Fruit fly (Drosophila melanogaster): ENCODE results near the gene rhea.

rhea gene

DNA sequence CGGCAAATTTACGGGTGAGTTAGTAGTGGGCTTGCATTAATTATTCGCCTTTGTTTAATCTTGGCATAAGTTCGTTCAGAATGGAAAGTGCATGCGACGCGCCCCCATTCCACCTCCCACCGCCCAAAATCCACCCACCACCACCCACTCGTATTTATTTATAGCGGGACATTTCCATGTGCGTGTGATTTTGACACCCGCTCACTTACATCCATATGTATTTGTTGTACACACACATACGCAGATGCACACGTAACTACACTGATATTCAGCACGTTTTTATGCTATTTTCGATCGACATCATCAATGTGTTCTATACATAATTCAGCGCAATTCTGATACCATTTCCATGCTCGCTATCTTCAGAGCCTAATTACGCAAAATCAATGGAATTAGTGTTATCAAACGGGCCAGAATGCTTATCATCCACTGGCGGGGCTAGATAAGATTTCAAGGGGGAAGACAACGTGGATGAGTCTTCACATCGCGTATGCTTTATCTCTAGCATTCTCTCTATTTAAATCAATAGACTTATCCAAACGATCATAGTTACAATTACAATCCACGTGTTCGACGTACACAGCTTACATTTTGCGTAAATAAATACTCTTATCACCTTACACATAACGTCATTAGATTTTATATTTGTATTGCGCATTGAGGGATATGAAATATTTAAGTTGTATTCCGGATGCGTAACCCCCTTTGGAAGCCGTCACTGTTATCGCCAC, 18.9 kb upstream of the rhea start:
- no peak for TF ChIP-seq Dll (optimal IDR thresholded peaks at IDR 0.05)
- TF ChIP-seq usp (GFP tag; optimal IDR thresholded peaks at IDR 0.05): no peak
- no peak for TF ChIP-seq CG8478 (optimal IDR thresholded peaks at IDR 0.05)
- no peak for TF ChIP-seq EcR (GFP tag; optimal IDR thresholded peaks at IDR 0.05)
- TF ChIP-seq pan (optimal IDR thresholded peaks at IDR 0.05): no peak
- TF ChIP-seq psq (optimal IDR thresholded peaks at IDR 0.05): no peak

DNA sequence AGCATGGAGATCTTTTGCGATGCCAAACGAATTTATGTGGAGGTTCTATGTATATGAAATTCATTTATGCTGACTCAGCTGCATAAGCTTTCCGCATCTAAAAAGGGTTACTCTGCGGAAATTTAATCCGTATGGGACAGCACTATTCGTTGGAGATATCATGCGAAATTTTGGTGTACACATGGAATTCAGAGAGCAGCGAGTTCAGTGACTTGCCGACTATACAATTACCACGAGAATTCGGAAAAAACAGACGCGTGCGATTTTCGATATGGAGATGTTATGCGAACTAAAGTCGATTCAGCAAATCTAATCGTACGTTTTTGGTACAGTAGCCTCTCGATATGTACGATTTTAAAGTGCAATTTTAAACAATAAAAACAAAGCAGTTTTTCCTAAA, 17.0 kb upstream of the rhea start:
- TF ChIP-seq usp (GFP tag; optimal IDR thresholded peaks at IDR 0.05) (no peak), psq (optimal IDR thresholded peaks at IDR 0.05) (no peak), Dll (optimal IDR thresholded peaks at IDR 0.05) (no peak), pan (optimal IDR thresholded peaks at IDR 0.05) (no peak), CG8478 (optimal IDR thresholded peaks at IDR 0.05) (no peak), EcR (GFP tag; optimal IDR thresholded peaks at IDR 0.05) (no peak)

DNA sequence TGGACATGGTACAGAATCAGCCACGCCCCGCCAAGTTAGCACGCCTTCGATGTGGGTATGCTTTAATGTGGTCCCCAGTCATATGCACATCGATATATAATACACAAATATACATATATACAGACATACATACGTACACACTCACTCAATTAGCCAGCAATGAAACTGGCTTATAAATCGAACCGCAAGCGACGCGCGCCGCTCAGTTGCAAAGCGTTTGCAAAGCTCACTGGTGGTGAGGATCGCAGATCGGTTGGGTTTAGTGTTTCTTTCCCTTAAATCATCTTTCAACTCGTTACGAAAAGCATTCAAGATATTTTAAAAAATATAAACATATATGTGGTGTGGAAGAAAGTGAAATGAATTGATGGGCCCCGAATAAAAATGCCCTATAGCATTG, 16.3 kb upstream of the rhea start:
- TF ChIP-seq EcR (GFP tag; optimal IDR thresholded peaks at IDR 0.05) (no peak), Dll (optimal IDR thresholded peaks at IDR 0.05) (no peak), pan (optimal IDR thresholded peaks at IDR 0.05) (no peak), CG8478 (optimal IDR thresholded peaks at IDR 0.05) (no peak), usp (GFP tag; optimal IDR thresholded peaks at IDR 0.05) (no peak), psq (optimal IDR thresholded peaks at IDR 0.05) (no peak)

DNA sequence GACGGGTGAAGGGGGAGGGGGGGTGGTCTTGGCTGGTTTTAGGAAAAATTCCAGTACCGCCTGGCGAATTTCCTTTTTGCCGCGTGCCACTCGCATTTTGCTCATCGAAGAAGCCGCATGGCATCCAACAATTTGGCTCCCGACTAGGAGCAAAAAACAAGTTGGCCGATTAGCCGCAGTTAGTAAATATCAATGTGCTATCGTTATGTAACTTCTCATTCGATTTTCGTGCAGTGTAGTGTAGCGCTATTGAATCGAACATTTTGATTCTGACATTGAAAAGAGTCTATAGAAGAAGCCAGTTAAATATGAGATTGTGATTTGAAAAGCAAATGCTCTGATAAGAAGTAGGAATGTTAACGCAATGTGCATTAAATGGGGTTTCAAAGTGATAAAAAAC, 15.1 kb upstream of the rhea start:
- no peak for TF ChIP-seq EcR (GFP tag; optimal IDR thresholded peaks at IDR 0.05)
- no peak for TF ChIP-seq usp (GFP tag; optimal IDR thresholded peaks at IDR 0.05)
- TF ChIP-seq Dll (optimal IDR thresholded peaks at IDR 0.05): no peak
- no peak for TF ChIP-seq CG8478 (optimal IDR thresholded peaks at IDR 0.05)
- no peak for TF ChIP-seq psq (optimal IDR thresholded peaks at IDR 0.05)

DNA sequence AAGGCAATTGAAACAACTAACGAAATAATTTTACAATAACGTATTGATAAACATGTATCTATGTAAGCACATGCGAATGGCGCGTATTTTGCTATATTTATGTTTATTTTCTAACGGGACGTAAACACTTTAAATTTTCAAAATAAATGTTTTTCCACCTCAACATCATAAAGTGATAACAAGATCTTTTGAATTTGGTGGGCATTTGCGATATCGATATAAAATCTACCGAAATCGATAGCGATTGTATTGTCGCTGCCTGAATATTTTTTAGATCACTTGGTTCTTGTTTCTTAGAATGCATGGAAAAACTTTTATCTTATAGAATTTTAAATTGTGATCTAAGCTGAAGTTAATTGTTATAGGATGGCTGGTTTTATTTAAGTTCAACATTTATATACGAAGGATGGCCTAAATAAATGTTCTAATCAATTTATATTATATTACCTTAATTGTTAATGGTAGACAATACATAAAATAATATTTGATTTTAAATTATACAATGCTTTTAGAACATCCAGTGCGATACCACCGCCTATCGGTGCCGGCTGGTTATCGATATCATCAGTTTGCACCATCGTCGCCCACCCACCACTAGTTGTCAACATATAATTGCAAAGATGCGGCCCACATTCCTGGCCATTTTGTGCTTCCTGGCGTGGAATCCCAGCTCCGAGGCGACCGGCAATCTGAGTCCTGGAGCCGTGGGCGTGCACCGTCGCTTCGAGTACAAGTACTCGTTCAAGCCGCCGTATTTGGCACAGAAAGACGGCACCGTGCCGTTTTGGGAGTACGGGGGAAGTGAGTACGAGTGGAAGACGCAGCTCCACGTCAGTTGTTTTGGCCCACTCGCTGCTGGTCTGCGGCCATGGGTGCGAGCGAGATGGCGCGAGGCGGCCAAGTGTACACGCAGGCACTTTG, 10.2 kb upstream of the rhea start, which contains the start of gene ergic53:
ergic53 (plus strand) TSS at position 592 of the 921 bp plus-strand sequence.
- TF ChIP-seq CG8478 (optimal IDR thresholded peaks at IDR 0.05): no peak
- no peak for TF ChIP-seq Dll (optimal IDR thresholded peaks at IDR 0.05)
- no peak for TF ChIP-seq usp (GFP tag; optimal IDR thresholded peaks at IDR 0.05)
- no peak for TF ChIP-seq EcR (GFP tag; optimal IDR thresholded peaks at IDR 0.05)
- no peak for TF ChIP-seq psq (optimal IDR thresholded peaks at IDR 0.05)
- no peak for TF ChIP-seq pan (optimal IDR thresholded peaks at IDR 0.05)

DNA sequence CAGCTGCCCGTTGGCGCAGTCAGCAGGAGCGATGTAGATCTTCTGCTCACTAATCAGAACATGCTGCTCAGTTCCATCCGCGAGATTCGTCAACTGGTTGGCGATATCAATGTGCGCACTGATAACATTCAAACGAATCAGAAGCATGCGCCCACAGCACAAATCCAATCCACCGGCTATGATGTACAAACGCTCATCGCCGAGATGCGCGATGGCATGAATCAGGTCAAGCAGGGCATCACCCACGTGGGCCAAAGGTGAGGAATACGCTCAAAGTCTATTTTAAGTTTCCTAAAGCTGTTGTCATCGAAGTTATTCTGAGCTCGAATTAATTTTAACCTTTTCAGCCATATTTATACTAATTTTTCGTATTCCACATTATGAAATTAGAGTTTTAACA, 8.4 kb upstream of the rhea start:
- TF ChIP-seq usp (GFP tag; optimal IDR thresholded peaks at IDR 0.05): no peak
- no peak for TF ChIP-seq CG8478 (optimal IDR thresholded peaks at IDR 0.05)
- TF ChIP-seq psq (optimal IDR thresholded peaks at IDR 0.05): no peak
- no peak for TF ChIP-seq EcR (GFP tag; optimal IDR thresholded peaks at IDR 0.05)
- no peak for TF ChIP-seq Dll (optimal IDR thresholded peaks at IDR 0.05)
- TF ChIP-seq pan (optimal IDR thresholded peaks at IDR 0.05): no peak

DNA sequence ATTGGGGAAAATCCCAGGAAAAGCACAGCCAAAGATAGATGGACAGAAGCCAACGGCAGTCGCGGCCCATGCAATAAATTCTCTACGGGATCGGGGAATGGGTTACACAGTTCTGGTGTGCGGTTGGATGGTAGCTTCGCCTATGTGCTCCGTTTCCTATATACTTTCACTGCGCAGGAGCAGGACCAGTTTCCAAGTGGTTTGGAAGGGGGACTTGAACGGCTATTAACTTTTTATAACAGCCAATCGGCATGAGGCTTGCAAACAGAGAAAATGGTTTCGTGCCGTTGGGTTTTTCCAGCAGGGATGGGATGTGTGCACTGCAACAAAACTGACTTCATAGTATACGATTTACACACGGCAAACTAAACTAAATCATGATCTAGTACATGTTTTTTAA, 6.4 kb upstream of the rhea start:
- TF ChIP-seq EcR (GFP tag; optimal IDR thresholded peaks at IDR 0.05) (no peak), CG8478 (optimal IDR thresholded peaks at IDR 0.05) (no peak), psq (optimal IDR thresholded peaks at IDR 0.05) (no peak), usp (GFP tag; optimal IDR thresholded peaks at IDR 0.05) (no peak), Dll (optimal IDR thresholded peaks at IDR 0.05) (no peak), pan (optimal IDR thresholded peaks at IDR 0.05) (no peak)

DNA sequence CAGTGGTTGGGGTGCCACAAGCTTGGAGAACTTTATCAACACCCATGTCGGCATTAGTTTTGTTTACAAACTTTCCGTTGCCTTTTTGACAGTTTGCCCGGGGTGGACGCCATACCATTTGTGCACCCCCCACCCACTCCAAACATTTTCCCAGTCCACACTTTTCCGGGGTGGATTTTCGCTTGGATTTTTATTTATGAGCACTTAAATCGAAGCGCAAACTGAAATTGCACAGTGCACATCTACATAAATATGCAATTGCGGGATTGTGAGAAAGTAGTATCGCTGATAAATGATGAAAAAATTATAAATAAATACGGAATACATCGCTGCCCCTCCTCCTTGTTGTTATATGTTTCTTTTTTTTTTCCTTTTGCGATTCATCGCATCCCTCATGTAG, 4.3 kb upstream of the rhea start:
- TF ChIP-seq pan (optimal IDR thresholded peaks at IDR 0.05): no peak
- no peak for TF ChIP-seq CG8478 (optimal IDR thresholded peaks at IDR 0.05)
- no peak for TF ChIP-seq usp (GFP tag; optimal IDR thresholded peaks at IDR 0.05)
- TF ChIP-seq EcR (GFP tag; optimal IDR thresholded peaks at IDR 0.05): no peak
- TF ChIP-seq psq (optimal IDR thresholded peaks at IDR 0.05): no peak
- no peak for TF ChIP-seq Dll (optimal IDR thresholded peaks at IDR 0.05)

DNA sequence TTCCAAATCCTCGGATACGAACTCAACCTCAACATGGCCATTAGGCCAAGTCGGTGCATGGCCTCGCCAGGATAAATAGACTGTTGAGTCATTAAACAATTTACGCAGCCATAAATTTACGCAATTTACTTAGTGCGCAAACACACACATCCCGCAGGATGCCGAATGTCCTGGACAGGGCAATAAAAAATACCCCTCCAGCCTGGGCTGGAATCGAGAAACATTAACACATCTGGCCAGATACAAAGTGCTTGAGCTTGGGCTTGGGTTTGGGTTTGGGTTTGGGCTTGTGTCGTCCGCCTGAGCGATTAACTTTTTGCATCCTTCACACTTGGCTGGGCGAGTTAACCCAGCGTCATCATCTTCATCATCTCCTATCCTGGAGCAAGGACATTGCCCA, 3.1 kb upstream of the rhea start:
- TF ChIP-seq psq (optimal IDR thresholded peaks at IDR 0.05): no peak
- no peak for TF ChIP-seq EcR (GFP tag; optimal IDR thresholded peaks at IDR 0.05)
- no peak for TF ChIP-seq CG8478 (optimal IDR thresholded peaks at IDR 0.05)
- TF ChIP-seq pan (optimal IDR thresholded peaks at IDR 0.05): no peak
- TF ChIP-seq usp (GFP tag; optimal IDR thresholded peaks at IDR 0.05): no peak
- no peak for TF ChIP-seq Dll (optimal IDR thresholded peaks at IDR 0.05)

DNA sequence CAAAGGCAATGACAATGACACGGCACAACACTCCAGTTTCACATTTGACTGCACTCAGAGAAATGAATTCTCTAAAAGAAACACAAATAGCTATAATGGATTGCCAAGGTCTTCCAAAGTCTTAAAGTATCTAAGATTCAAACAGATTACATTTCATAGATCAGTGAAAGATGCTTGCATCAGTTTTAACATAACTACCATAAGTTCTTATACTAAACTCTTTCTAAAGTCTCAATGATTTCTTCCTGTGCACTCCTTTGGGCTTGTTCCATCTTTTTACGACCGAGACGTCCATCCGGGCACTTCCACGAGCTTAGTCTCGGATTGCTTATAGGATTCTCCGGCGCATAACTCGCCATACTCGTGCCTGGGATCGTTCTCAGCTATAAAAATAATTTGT, 2.6 kb upstream of the rhea start:
- TF ChIP-seq psq (optimal IDR thresholded peaks at IDR 0.05): no peak
- no peak for TF ChIP-seq usp (GFP tag; optimal IDR thresholded peaks at IDR 0.05)
- no peak for TF ChIP-seq CG8478 (optimal IDR thresholded peaks at IDR 0.05)

DNA sequence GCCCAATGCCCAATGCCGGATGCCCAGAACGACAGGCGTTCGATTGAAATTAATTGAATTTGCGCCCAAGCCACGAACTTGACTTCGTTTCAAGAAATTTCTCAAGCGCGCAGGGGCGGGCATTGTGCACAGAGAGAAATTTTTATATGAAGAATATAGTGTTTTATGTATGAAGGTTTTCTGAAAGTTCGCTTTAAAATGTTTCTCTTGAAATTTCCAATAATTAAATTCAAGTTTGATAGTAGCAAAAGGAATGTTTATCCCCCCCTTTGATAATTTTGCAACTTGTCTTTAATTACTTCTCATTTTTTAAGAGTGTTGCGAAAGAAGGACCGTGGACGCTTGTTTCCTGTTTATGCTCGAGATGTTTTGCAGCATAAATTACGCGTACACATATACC, 935 bp upstream of the rhea start:
- TF ChIP-seq CG8478 (optimal IDR thresholded peaks at IDR 0.05) (no peak), pan (optimal IDR thresholded peaks at IDR 0.05) (no peak), Dll (optimal IDR thresholded peaks at IDR 0.05) (no peak), EcR (GFP tag; optimal IDR thresholded peaks at IDR 0.05) (no peak), usp (GFP tag; optimal IDR thresholded peaks at IDR 0.05) (no peak), psq (optimal IDR thresholded peaks at IDR 0.05) (no peak)

DNA sequence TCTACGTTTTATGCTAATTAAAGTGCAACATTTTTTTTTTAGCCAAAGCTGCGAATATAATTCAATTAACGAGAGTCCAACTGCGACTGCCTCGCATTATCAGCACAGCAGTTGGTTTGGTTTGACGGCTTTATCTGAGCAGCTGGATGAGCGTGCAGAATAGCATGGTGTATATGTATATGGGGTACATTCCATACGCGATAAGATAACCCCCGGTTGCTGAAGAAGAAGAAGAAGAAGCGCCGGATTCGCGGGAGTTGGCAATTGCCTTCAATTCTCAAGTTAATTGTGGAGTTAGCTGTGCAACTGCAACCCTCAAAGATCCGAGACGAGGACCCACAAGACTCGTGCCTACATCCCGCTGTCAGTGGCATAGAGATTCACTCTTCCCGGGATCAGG, 672 bp downstream of the rhea start:
- TF ChIP-seq pan (optimal IDR thresholded peaks at IDR 0.05): no peak
- no peak for TF ChIP-seq CG8478 (optimal IDR thresholded peaks at IDR 0.05)
- TF ChIP-seq EcR (GFP tag; optimal IDR thresholded peaks at IDR 0.05): no peak
- no peak for TF ChIP-seq usp (GFP tag; optimal IDR thresholded peaks at IDR 0.05)
- TF ChIP-seq psq (optimal IDR thresholded peaks at IDR 0.05): no peak
- TF ChIP-seq Dll (optimal IDR thresholded peaks at IDR 0.05): no peak
